Fruit fly (Drosophila melanogaster): ENCODE measurements around the gene Mocs1.

Mocs1 gene

dm6 chr3L:11084557-11085231, 14.4 kb downstream of the Mocs1 start:
- TF ChIP-seq tj (GFP tag; optimal IDR thresholded peaks at IDR 0.05), result peak; percentile 79
- no peak for TF ChIP-seq ovo (GFP tag; optimal IDR thresholded peaks at IDR 0.05)
- TF ChIP-seq Clk (GFP tag; optimal IDR thresholded peaks at IDR 0.05), result peak; percentile 88
- TF ChIP-seq Mnt (GFP tag; optimal IDR thresholded peaks at IDR 0.05), result peak; percentile 65
- no peak for TF ChIP-seq cnc (optimal IDR thresholded peaks at IDR 0.05)
- peak; percentile 95 for TF ChIP-seq CG11617 (GFP tag; optimal IDR thresholded peaks at IDR 0.05)
- peak; percentile 97 for TF ChIP-seq CG12768 (GFP tag; optimal IDR thresholded peaks at IDR 0.05)
- TF ChIP-seq bab1 (GFP tag; optimal IDR thresholded peaks at IDR 0.05), result peak; percentile 96
- TF ChIP-seq pad (GFP tag; optimal IDR thresholded peaks at IDR 0.05), result peak; percentile 85
- TF ChIP-seq CG14711 (tag; optimal IDR thresholded peaks at IDR 0.05), result peak; percentile 93
- TF ChIP-seq CG5204 (GFP tag; optimal IDR thresholded peaks at IDR 0.05), result no peak
- no peak for TF ChIP-seq toe (GFP tag; optimal IDR thresholded peaks at IDR 0.05)
- peak; percentile 94 for TF ChIP-seq CG7101 (tag; optimal IDR thresholded peaks at IDR 0.05)
- TF ChIP-seq cic (GFP tag; optimal IDR thresholded peaks at IDR 0.05), result peak; percentile 82
- peak; percentile 94 for TF ChIP-seq CG7045 (GFP tag; optimal IDR thresholded peaks at IDR 0.05)
- TF ChIP-seq CG33017 (tag; optimal IDR thresholded peaks at IDR 0.05), result peak; percentile 96
- peak; percentile 86 for TF ChIP-seq kay (GFP tag; ENCODE audit: borderline replicate concordance)
- no peak for TF ChIP-seq Hr96 (GFP tag; optimal IDR thresholded peaks at IDR 0.05)
- TF ChIP-seq CG1620 (GFP tag; optimal IDR thresholded peaks at IDR 0.05), result peak; percentile 93
- peak; percentile 93 for TF ChIP-seq Crg-1 (GFP tag; optimal IDR thresholded peaks at IDR 0.05)

dm6 chr3L:11085810-11086209, 15.5 kb downstream of the Mocs1 start:
- TF ChIP-seq Hr96 (GFP tag; optimal IDR thresholded peaks at IDR 0.05) (no peak), cic (GFP tag; optimal IDR thresholded peaks at IDR 0.05) (peak; percentile 26), bab1 (GFP tag; optimal IDR thresholded peaks at IDR 0.05) (no peak), Mnt (GFP tag; optimal IDR thresholded peaks at IDR 0.05) (peak; percentile 73), CG14711 (tag; optimal IDR thresholded peaks at IDR 0.05) (peak; percentile 7), CG7045 (GFP tag; optimal IDR thresholded peaks at IDR 0.05) (no peak), CG11617 (GFP tag; optimal IDR thresholded peaks at IDR 0.05) (no peak), CG12768 (GFP tag; optimal IDR thresholded peaks at IDR 0.05) (no peak)

dm6 chr3L:11089805-11090440, 19.6 kb downstream of the Mocs1 start:
- TF ChIP-seq CG7045 (GFP tag; optimal IDR thresholded peaks at IDR 0.05), result peak; percentile 39
- TF ChIP-seq ovo (GFP tag; optimal IDR thresholded peaks at IDR 0.05), result no peak
- peak; percentile 47 for TF ChIP-seq CG7101 (tag; optimal IDR thresholded peaks at IDR 0.05)
- no peak for TF ChIP-seq toe (GFP tag; optimal IDR thresholded peaks at IDR 0.05)
- no peak for TF ChIP-seq Hr96 (GFP tag; optimal IDR thresholded peaks at IDR 0.05)
- TF ChIP-seq Crg-1 (GFP tag; optimal IDR thresholded peaks at IDR 0.05), result no peak
- peak; percentile 63 for TF ChIP-seq tj (GFP tag; optimal IDR thresholded peaks at IDR 0.05)
- TF ChIP-seq bab1 (GFP tag; optimal IDR thresholded peaks at IDR 0.05), result peak; percentile 59
- peak; percentile 77 for TF ChIP-seq CG11617 (GFP tag; optimal IDR thresholded peaks at IDR 0.05)
- peak; percentile 48 for TF ChIP-seq CG33017 (tag; optimal IDR thresholded peaks at IDR 0.05)
- peak; percentile 15 for TF ChIP-seq pad (GFP tag; optimal IDR thresholded peaks at IDR 0.05)
- TF ChIP-seq kay (GFP tag; ENCODE audit: borderline replicate concordance), result peak; percentile 86
- peak; percentile 29 for TF ChIP-seq CG14711 (tag; optimal IDR thresholded peaks at IDR 0.05)
- peak; percentile 50 for TF ChIP-seq CG5204 (GFP tag; optimal IDR thresholded peaks at IDR 0.05)

- TF ChIP-seq pad (GFP tag; optimal IDR thresholded peaks at IDR 0.05) (peak; percentile 76), Hr96 (GFP tag; optimal IDR thresholded peaks at IDR 0.05) (peak; percentile 81), CG12768 (GFP tag; optimal IDR thresholded peaks at IDR 0.05) (peak; percentile 82), CG33017 (tag; optimal IDR thresholded peaks at IDR 0.05) (peak; percentile 50), toe (GFP tag; optimal IDR thresholded peaks at IDR 0.05) (peak; percentile 75), tj (GFP tag; optimal IDR thresholded peaks at IDR 0.05) (peak; percentile 51), CG7101 (tag; optimal IDR thresholded peaks at IDR 0.05) (peak; percentile 78), Clk (GFP tag; optimal IDR thresholded peaks at IDR 0.05) (peak; percentile 53), CG14711 (tag; optimal IDR thresholded peaks at IDR 0.05) (peak; percentile 54), CG1620 (GFP tag; optimal IDR thresholded peaks at IDR 0.05) (peak; percentile 79), Crg-1 (GFP tag; optimal IDR thresholded peaks at IDR 0.05) (peak; percentile 90), cnc (optimal IDR thresholded peaks at IDR 0.05) (no peak), CG11617 (GFP tag; optimal IDR thresholded peaks at IDR 0.05) (peak; percentile 63), ovo (GFP tag; optimal IDR thresholded peaks at IDR 0.05) (peak; percentile 7), Mnt (GFP tag; optimal IDR thresholded peaks at IDR 0.05) (peak; percentile 70), bab1 (GFP tag; optimal IDR thresholded peaks at IDR 0.05) (no peak), CG5204 (GFP tag; optimal IDR thresholded peaks at IDR 0.05) (peak; percentile 24), cic (GFP tag; optimal IDR thresholded peaks at IDR 0.05) (peak; percentile 82), CG7045 (GFP tag; optimal IDR thresholded peaks at IDR 0.05) (peak; percentile 56), kay (GFP tag; ENCODE audit: borderline replicate concordance) (peak; percentile 6)
These were observed 21.8 kb downstream of the Mocs1 start for dm6 chr3L:11091943-11092609.

- peak; percentile 3 for TF ChIP-seq cic (GFP tag; optimal IDR thresholded peaks at IDR 0.05)
- no peak for TF ChIP-seq CG33017 (tag; optimal IDR thresholded peaks at IDR 0.05)
These were observed 22.3 kb downstream of the Mocs1 start for dm6 chr3L:11092610-11092961.

All from whole organism, adult.